Fruit fly (Drosophila melanogaster) whole organism, pupa: ENCODE measurements around the gene stumps.
A peak's percentile ranks its signal among the peaks of the same experiment; 100 is the strongest.

Experiments used
- CG14655 ChIP-seq: fragments of 200-800 bp; sonication (Bioruptor generic); optimal IDR thresholded peaks from 3 replicates; lab custom pipeline; 2017; ENCODE audit warnings: mild to moderate bottlenecking, missing biosample characterization, missing genetic modification reagents, missing genetic modification characterization
- rn ChIP-seq: fragments of 200-800 bp; sonication (Bioruptor generic); IDR thresholded peaks from 2 replicates; pipeline ENCODE4 v1.3.6; 2022; ENCODE audit warnings: missing biosample characterization, missing genetic modification characterization

DNA sequence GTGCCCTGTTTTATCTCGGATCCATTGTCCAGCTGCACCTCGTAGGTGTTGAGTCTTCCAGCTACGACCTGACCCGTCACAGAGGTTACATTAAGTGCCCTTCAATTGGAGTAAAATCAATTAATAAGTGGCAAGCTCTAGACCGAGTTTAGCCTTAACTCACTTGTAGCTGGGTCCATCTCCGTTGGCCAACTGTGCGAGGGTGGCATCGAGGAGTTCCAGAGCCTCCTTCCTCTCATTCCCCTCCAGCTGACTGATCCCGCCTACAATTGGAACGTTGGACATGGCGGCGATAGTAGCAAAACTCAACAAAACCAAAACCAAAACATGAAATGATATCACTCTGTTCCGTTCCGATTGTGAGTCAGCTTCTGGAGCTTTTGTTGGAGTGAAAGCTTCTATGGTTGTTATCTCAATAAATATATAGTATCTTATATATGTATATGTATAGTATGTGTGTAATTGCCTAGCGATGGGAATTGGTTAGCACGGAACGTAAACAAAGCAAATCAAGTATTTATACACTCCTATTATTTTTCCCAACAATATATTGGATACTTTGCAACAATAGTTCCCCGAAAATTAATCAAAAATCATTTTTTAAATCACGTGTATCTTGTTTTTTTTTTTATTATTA, 8.4 kb upstream of the stumps start, which contains the start of gene CG8066:
- TF ChIP-seq rn (no peak), CG14655 (peak; percentile 21)
